Worm (Caenorhabditis elegans): Measurements from ENCODE around the gene fbxa-134.

fbxa-134 gene

DNA sequence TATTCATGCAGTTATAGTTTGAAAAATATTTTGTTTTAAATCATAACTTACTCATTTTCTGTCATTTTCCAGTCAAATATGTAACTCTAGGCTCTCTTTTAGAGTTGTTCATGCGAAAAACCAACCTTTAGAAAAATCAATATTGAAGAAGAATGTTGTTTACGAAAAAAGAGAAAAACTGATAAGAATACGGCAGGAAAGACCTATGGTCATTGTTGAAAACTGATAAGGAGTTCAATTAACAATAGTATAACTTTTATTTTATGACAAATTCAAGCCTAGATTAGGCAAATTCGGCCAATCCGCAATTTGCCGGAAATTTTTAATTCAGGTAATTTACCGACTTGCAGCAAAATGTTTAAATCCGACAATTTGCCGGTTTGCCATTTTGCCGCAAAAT lies 24.0 kb upstream of the fbxa-134 start, which contains the start of gene Y20C6A.1 (continued):
- TF ChIP-seq snpc-1.2 (GFP tag; IDR thresholded peaks at IDR 0.05), result no peak
- TF ChIP-seq nhr-28 (tag; optimal IDR thresholded peaks at IDR 0.05), result peak; percentile 2
- TF ChIP-seq aly-2 (tag; optimal IDR thresholded peaks at IDR 0.05), result no peak
- no peak for TF ChIP-seq jun-1 (tag; optimal IDR thresholded peaks at IDR 0.05)
- TF ChIP-seq lin-13 (GFP tag; optimal IDR thresholded peaks at IDR 0.05), result no peak
- TF ChIP-seq nhr-6 (tag; optimal IDR thresholded peaks at IDR 0.05), result no peak
- no peak for TF ChIP-seq mdt-29 (GFP tag; IDR thresholded peaks at IDR 0.05)
- TF ChIP-seq duxl-1 (tag; optimal IDR thresholded peaks at IDR 0.05; ENCODE audit: poor library complexity), result peak; percentile 14
- TF ChIP-seq ces-1 (GFP tag; optimal IDR thresholded peaks at IDR 0.05), result no peak
- no peak for TF ChIP-seq ama-1 (optimal IDR thresholded peaks at IDR 0.05)
- TF ChIP-seq zag-1 (tag; optimal IDR thresholded peaks at IDR 0.05), result no peak
- no peak for TF ChIP-seq F10B5.3 (tag; optimal IDR thresholded peaks at IDR 0.05)
- no peak for TF ChIP-seq lim-7 (GFP tag; IDR thresholded peaks at IDR 0.05)
- no peak for TF ChIP-seq sdz-12 (GFP tag; optimal IDR thresholded peaks at IDR 0.05)
- no peak for TF ChIP-seq lin-38 (GFP tag; IDR thresholded peaks at IDR 0.05)
- peak in 1 of 2 experiments; percentile 69 for TF ChIP-seq unc-62 (GFP tag; optimal IDR thresholded peaks at IDR 0.05 in 1 of 2)
- TF ChIP-seq unc-62 (tag; optimal IDR thresholded peaks at IDR 0.05), result no peak
- no peak for TF ChIP-seq mep-1 (tag; optimal IDR thresholded peaks at IDR 0.05)
- no peak for TF ChIP-seq ctbp-1 (GFP tag; IDR thresholded peaks at IDR 0.05)
- no peak for TF ChIP-seq lin-15B (tag; optimal IDR thresholded peaks at IDR 0.05)
- no peak for TF ChIP-seq daf-12 (tag; optimal IDR thresholded peaks at IDR 0.05)
- no peak for TF ChIP-seq skn-1 (tag; optimal IDR thresholded peaks at IDR 0.05)
- no peak for TF ChIP-seq spr-1 (tag; optimal IDR thresholded peaks at IDR 0.05)
- no peak for TF ChIP-seq F49E8.2 (tag; optimal IDR thresholded peaks at IDR 0.05; ENCODE audit: borderline replicate concordance)
- no peak for TF ChIP-seq dmd-9 (GFP tag; IDR thresholded peaks at IDR 0.05)
- TF ChIP-seq nhr-10 (tag; optimal IDR thresholded peaks at IDR 0.05), result no peak
- TF ChIP-seq ZK337.2 (GFP tag; IDR thresholded peaks at IDR 0.05), result no peak
- no peak for TF ChIP-seq daf-8 (GFP tag; IDR thresholded peaks at IDR 0.05)

- no peak for TF ChIP-seq dpl-1 (GFP tag; optimal IDR thresholded peaks at IDR 0.05)
- no peak for TF ChIP-seq mep-1 (tag; optimal IDR thresholded peaks at IDR 0.05)
- no peak for TF ChIP-seq hif-1 (tag; optimal IDR thresholded peaks at IDR 0.05)
- TF ChIP-seq ctbp-1 (GFP tag; IDR thresholded peaks at IDR 0.05), result no peak
- TF ChIP-seq lin-15B (tag; optimal IDR thresholded peaks at IDR 0.05), result no peak
- no peak for TF ChIP-seq hmg-1.1 (GFP tag; IDR thresholded peaks at IDR 0.05)
- TF ChIP-seq nhr-6 (tag; optimal IDR thresholded peaks at IDR 0.05), result no peak
- no peak for TF ChIP-seq dmd-9 (GFP tag; IDR thresholded peaks at IDR 0.05)
- TF ChIP-seq lim-7 (GFP tag; IDR thresholded peaks at IDR 0.05), result no peak
- no peak for TF ChIP-seq daf-19 (GFP tag; conservative IDR thresholded peaks at IDR 0.05)
- no peak for TF ChIP-seq lir-3 (tag; optimal IDR thresholded peaks at IDR 0.05)
- no peak for TF ChIP-seq saeg-2 (GFP tag; IDR thresholded peaks at IDR 0.05)
- TF ChIP-seq aly-2 (tag; optimal IDR thresholded peaks at IDR 0.05), result no peak
- no peak for TF ChIP-seq ztf-7 (tag; optimal IDR thresholded peaks at IDR 0.05)
- no peak for TF ChIP-seq mxl-2 (GFP tag; conservative IDR thresholded peaks at IDR 0.05)
- no peak for TF ChIP-seq Y75B8A.6 (GFP tag; IDR thresholded peaks at IDR 0.05)
- no peak for TF ChIP-seq hlh-30 (tag; optimal IDR thresholded peaks at IDR 0.05; ENCODE audit: insufficient read depth)
- TF ChIP-seq lsy-2 (tag; optimal IDR thresholded peaks at IDR 0.05), result no peak
- TF ChIP-seq vab-7 (GFP tag; IDR thresholded peaks at IDR 0.05), result no peak
- TF ChIP-seq F26F4.8 (GFP tag; conservative IDR thresholded peaks at IDR 0.05), result no peak
Observed at ce11 chrV:17350093-17350492, 2.6 kb downstream of the fbxa-134 start, which contains the start of gene lsy-27. TSS of gene lsy-27 (minus strand) at chrV:17350193.

Measured in whole organism, L4 larva.